Fruit fly (Drosophila melanogaster) whole organism, embryonic: ENCODE data around the gene Tsf2.

Experiments
- ATbp ChIP-seq: fragments of 200-800 bp; sonication (Bioruptor generic); optimal IDR thresholded peaks from 2 replicates; lab custom pipeline; 2017; ENCODE audit warnings: missing biosample characterization, mild to moderate bottlenecking, missing genetic modification characterization, missing genetic modification reagents
- Blimp-1 ChIP-seq: fragments of 200-800 bp; sonication (Bioruptor generic); optimal IDR thresholded peaks from 3 replicates; lab custom pipeline; 2018; ENCODE audit warnings: missing biosample characterization, missing genetic modification characterization, mild to moderate bottlenecking, moderate library complexity, missing genetic modification reagents
- CG10366 ChIP-seq: fragments of 200-800 bp; sonication (Bioruptor generic); IDR thresholded peaks from 2 replicates; pipeline ENCODE4 v1.3.6; 2022; ENCODE audit warnings: missing biosample characterization, missing genetic modification characterization
- CG11456 ChIP-seq: fragments of 200-800 bp; sonication (Bioruptor generic); IDR thresholded peaks from 3 replicates; pipeline ENCODE4 v1.3.6; 2022; ENCODE audit warnings: missing biosample characterization, missing genetic modification characterization
- CG13287 ChIP-seq: fragments of 200-800 bp; sonication (Bioruptor generic); IDR thresholded peaks from 2 replicates; pipeline ENCODE4 v1.3.6; 2022; ENCODE audit warnings: missing biosample characterization, missing genetic modification characterization; ENCODE audit not compliant: partially characterized antibody
- CG14050 ChIP-seq: fragments of 200-800 bp; sonication (Bioruptor generic); IDR thresholded peaks from 3 replicates; pipeline ENCODE4 v1.3.6; 2022; ENCODE audit warnings: missing biosample characterization, missing genetic modification characterization
- CG1792 ChIP-seq: fragments of 200-800 bp; sonication (Bioruptor generic); optimal IDR thresholded peaks from 2 replicates; lab custom pipeline; 2016; ENCODE audit warnings: missing biosample characterization, missing genetic modification characterization
- CG18599 ChIP-seq: fragments of 200-800 bp; sonication (Bioruptor generic); optimal IDR thresholded peaks from 3 replicates; lab custom pipeline; 2017; ENCODE audit warnings: missing biosample characterization, missing genetic modification characterization, mild to moderate bottlenecking, moderate library complexity, missing genetic modification reagents
- CG33213 ChIP-seq: fragments of 200-800 bp; sonication (Bioruptor generic); optimal IDR thresholded peaks from 3 replicates; lab custom pipeline; 2016; ENCODE audit warnings: missing biosample characterization, missing genetic modification characterization
- CG4282 ChIP-seq: fragments of 200-800 bp; sonication (Bioruptor generic); optimal IDR thresholded peaks from 2 replicates; lab custom pipeline; 2016; ENCODE audit warnings: missing biosample characterization, missing genetic modification characterization
- CG4328 ChIP-seq: fragments of 200-800 bp; sonication (Bioruptor generic); optimal IDR thresholded peaks from 3 replicates; lab custom pipeline; 2017; ENCODE audit warnings: missing biosample characterization, missing genetic modification reagents, missing genetic modification characterization
- CG43689 ChIP-seq: fragments of 200-800 bp; sonication (Bioruptor generic); IDR thresholded peaks from 2 replicates; pipeline ENCODE4 v1.3.6; 2022; ENCODE audit warnings: missing biosample characterization, missing genetic modification characterization
- CG4820 ChIP-seq: fragments of 200-800 bp; sonication (Bioruptor generic); optimal IDR thresholded peaks from 3 replicates; lab custom pipeline; 2016; ENCODE audit warnings: missing biosample characterization, missing genetic modification characterization
- CG6689 ChIP-seq: fragments of 200-800 bp; sonication (Bioruptor generic); IDR thresholded peaks from 2 replicates; pipeline ENCODE4 v1.3.6; 2022; ENCODE audit warnings: missing biosample characterization, missing genetic modification characterization
- CG7745 ChIP-seq: fragments of 200-800 bp; sonication (Bioruptor generic); optimal IDR thresholded peaks from 2 replicates; lab custom pipeline; 2018; ENCODE audit warnings: missing biosample characterization, mild to moderate bottlenecking, missing genetic modification characterization, moderate library complexity
- CG7839 ChIP-seq: fragments of 200-800 bp; sonication (Bioruptor generic); optimal IDR thresholded peaks from 3 replicates; lab custom pipeline; 2018; ENCODE audit warnings: missing biosample characterization, mild to moderate bottlenecking, missing genetic modification characterization, moderate library complexity
- CG9932 ChIP-seq: fragments of 200-800 bp; sonication (Bioruptor generic); IDR thresholded peaks from 2 replicates; pipeline ENCODE4 v1.3.6; 2022; ENCODE audit warnings: missing biosample characterization, missing genetic modification characterization
- CHES-1-like ChIP-seq: fragments of 200-800 bp; sonication (Bioruptor generic); optimal IDR thresholded peaks from 2 replicates; lab custom pipeline; 2016; ENCODE audit warnings: missing biosample characterization, missing genetic modification characterization
- Ets65A ChIP-seq: fragments of 200-800 bp; sonication (Bioruptor generic); peaks from one replicate; lab custom pipeline; 2016; ENCODE audit warnings: missing biosample characterization, missing genetic modification characterization
- Fer1 ChIP-seq: fragments of 200-800 bp; sonication (Bioruptor generic); optimal IDR thresholded peaks from 2 replicates; lab custom pipeline; 2017; ENCODE audit warnings: missing biosample characterization, mild to moderate bottlenecking, missing genetic modification characterization
- Fer3 ChIP-seq: fragments of 200-800 bp; sonication (Bioruptor generic); optimal IDR thresholded peaks from 2 replicates; lab custom pipeline; 2018; ENCODE audit warnings: missing biosample characterization, mild to moderate bottlenecking, missing genetic modification characterization, moderate library complexity
- HLH3B ChIP-seq: fragments of 200-800 bp; sonication (Bioruptor generic); IDR thresholded peaks from 2 replicates; pipeline ENCODE4 v1.3.6; 2022; ENCODE audit warnings: missing biosample characterization, missing genetic modification characterization
- Nf-YA ChIP-seq: fragments of 200-800 bp; sonication (Bioruptor generic); IDR thresholded peaks from 2 replicates; pipeline ENCODE4 v1.3.6; 2022; ENCODE audit warnings: missing biosample characterization, missing genetic modification characterization
- Optix ChIP-seq: fragments of 200-800 bp; sonication (Bioruptor generic); IDR thresholded peaks from 3 replicates; pipeline ENCODE4 v1.3.6; 2022; ENCODE audit warnings: missing biosample characterization, missing genetic modification characterization
- Spps ChIP-seq: fragments of 200-800 bp; sonication (Bioruptor generic); optimal IDR thresholded peaks from 2 replicates; lab custom pipeline; 2018; ENCODE audit warnings: missing biosample characterization, mild to moderate bottlenecking, missing genetic modification characterization
- Sry-β ChIP-seq: fragments of 200-800 bp; sonication (Bioruptor generic); optimal IDR thresholded peaks from 2 replicates; lab custom pipeline; 2018; ENCODE audit warnings: missing biosample characterization, mild to moderate bottlenecking, missing genetic modification characterization, moderate library complexity
- Tbp ChIP-seq: fragments of >200 bp; optimal IDR thresholded peaks from 2 replicates; lab custom pipeline; 2018; ENCODE audit warnings: missing biosample characterization, missing genetic modification characterization
- Xbp1 ChIP-seq: fragments of 200-800 bp; sonication (Bioruptor generic); optimal IDR thresholded peaks from 3 replicates; lab custom pipeline; 2016; ENCODE audit warnings: missing biosample characterization, mild to moderate bottlenecking, missing genetic modification characterization
- ab ChIP-seq: fragments of 200-800 bp; sonication (Bioruptor generic); optimal IDR thresholded peaks from 2 replicates; lab custom pipeline; 2016; ENCODE audit warnings: missing biosample characterization, missing genetic modification characterization
- ac ChIP-seq: fragments of 200-800 bp; sonication (Bioruptor generic); optimal IDR thresholded peaks from 3 replicates; lab custom pipeline; 2017; ENCODE audit warnings: missing biosample characterization, mild to moderate bottlenecking, missing genetic modification characterization
- bab2 ChIP-seq: fragments of 200-800 bp; sonication (Bioruptor generic); optimal IDR thresholded peaks from 2 replicates; lab custom pipeline; 2016; ENCODE audit warnings: missing biosample characterization, missing genetic modification characterization
- bbx ChIP-seq: fragments of 200-800 bp; sonication (Bioruptor generic); IDR thresholded peaks from 2 replicates; pipeline ENCODE4 v1.3.6; 2022; ENCODE audit warnings: missing biosample characterization, missing genetic modification characterization; ENCODE audit not compliant: partially characterized antibody
- caup ChIP-seq: fragments of 200-800 bp; sonication (Bioruptor generic); optimal IDR thresholded peaks from 3 replicates; lab custom pipeline; 2017; ENCODE audit warnings: missing biosample characterization, mild to moderate bottlenecking, missing genetic modification characterization, moderate library complexity; ENCODE audit not compliant: severe bottlenecking
- cg ChIP-seq: fragments of 200-800 bp; sonication (Bioruptor generic); optimal IDR thresholded peaks from 3 replicates; lab custom pipeline; 2019; ENCODE audit warnings: missing biosample characterization, mild to moderate bottlenecking, missing genetic modification characterization, moderate library complexity
- chinmo ChIP-seq: fragments of 200-800 bp; sonication (Bioruptor generic); IDR thresholded peaks from 4 replicates; pipeline ENCODE4 v1.3.6; 2022; ENCODE audit warnings: missing biosample characterization, missing genetic modification characterization; ENCODE audit not compliant: partially characterized antibody
- dysf ChIP-seq: fragments of 200-800 bp; sonication (Bioruptor generic); IDR thresholded peaks from 3 replicates; pipeline ENCODE4 v1.3.6; 2022; ENCODE audit warnings: missing biosample characterization, missing genetic modification characterization
- en ChIP-seq: fragments of 200-800 bp; sonication (Bioruptor generic); optimal IDR thresholded peaks from 2 replicates; lab custom pipeline; 2016; ENCODE audit warnings: missing biosample characterization, missing genetic modification characterization
- gfzf ChIP-seq: fragments of 200-800 bp; sonication (Bioruptor generic); optimal IDR thresholded peaks from 2 replicates; lab custom pipeline; 2016; ENCODE audit warnings: missing biosample characterization, mild to moderate bottlenecking, missing genetic modification characterization, moderate library complexity
- hkb ChIP-seq, 2 experiments: fragments of 200-800 bp in 1 of 2; fragments of >200 bp in 1 of 2; sonication (Bioruptor generic) in 1 of 2; IDR thresholded peaks in 1 of 2; optimal IDR thresholded peaks in 1 of 2; 2 replicates each; pipeline versions ENCODE4 v1.3.6 to Lab custom; 2017 to 2022; ENCODE audit warnings: missing biosample characterization in 1 of 2, missing genetic modification characterization in 1 of 2
- jing ChIP-seq: fragments of 200-800 bp; sonication (Bioruptor generic); optimal IDR thresholded peaks from 2 replicates; lab custom pipeline; 2018; ENCODE audit warnings: missing biosample characterization, mild to moderate bottlenecking, missing genetic modification characterization
- maf-S ChIP-seq: fragments of 200-800 bp; sonication (Bioruptor generic); optimal IDR thresholded peaks from 2 replicates; lab custom pipeline; 2016; ENCODE audit warnings: missing biosample characterization, missing genetic modification characterization
- pho ChIP-seq: fragments of 200-800 bp; sonication (Bioruptor generic); optimal IDR thresholded peaks from 2 replicates; lab custom pipeline; 2016; ENCODE audit warnings: missing biosample characterization, missing genetic modification characterization
- phol ChIP-seq: fragments of 200-800 bp; sonication (Bioruptor generic); optimal IDR thresholded peaks from 3 replicates; lab custom pipeline; 2018; ENCODE audit warnings: missing biosample characterization, mild to moderate bottlenecking, missing genetic modification characterization, moderate library complexity
- pzg ChIP-seq: fragments of 200-800 bp; sonication (Bioruptor generic); optimal IDR thresholded peaks from 3 replicates; lab custom pipeline; 2018; ENCODE audit warnings: missing biosample characterization, mild to moderate bottlenecking, missing genetic modification characterization, moderate library complexity
- rib ChIP-seq: fragments of 200-800 bp; sonication (Bioruptor generic); IDR thresholded peaks from 2 replicates; pipeline ENCODE4 v1.3.6; 2022; ENCODE audit warnings: missing biosample characterization, missing genetic modification characterization
- row ChIP-seq: fragments of 200-800 bp; sonication (Bioruptor generic); IDR thresholded peaks from 3 replicates; pipeline ENCODE4 v1.3.6; 2022; ENCODE audit warnings: missing biosample characterization, missing genetic modification characterization
- wek ChIP-seq: fragments of 200-800 bp; sonication (Bioruptor generic); optimal IDR thresholded peaks from 3 replicates; lab custom pipeline; 2018; ENCODE audit warnings: missing biosample characterization, mild to moderate bottlenecking, missing genetic modification characterization, moderate library complexity
- zen ChIP-seq: fragments of 200-800 bp; sonication (Bioruptor generic); optimal IDR thresholded peaks from 3 replicates; lab custom pipeline; 2018; ENCODE audit warnings: missing biosample characterization, mild to moderate bottlenecking, missing genetic modification characterization, moderate library complexity
- zen2 ChIP-seq: fragments of 200-800 bp; sonication (Bioruptor generic); IDR thresholded peaks from 3 replicates; pipeline ENCODE4 v1.3.6; 2022; ENCODE audit warnings: missing biosample characterization, missing genetic modification characterization; ENCODE audit not compliant: partially characterized antibody

Tsf2 gene

DNA sequence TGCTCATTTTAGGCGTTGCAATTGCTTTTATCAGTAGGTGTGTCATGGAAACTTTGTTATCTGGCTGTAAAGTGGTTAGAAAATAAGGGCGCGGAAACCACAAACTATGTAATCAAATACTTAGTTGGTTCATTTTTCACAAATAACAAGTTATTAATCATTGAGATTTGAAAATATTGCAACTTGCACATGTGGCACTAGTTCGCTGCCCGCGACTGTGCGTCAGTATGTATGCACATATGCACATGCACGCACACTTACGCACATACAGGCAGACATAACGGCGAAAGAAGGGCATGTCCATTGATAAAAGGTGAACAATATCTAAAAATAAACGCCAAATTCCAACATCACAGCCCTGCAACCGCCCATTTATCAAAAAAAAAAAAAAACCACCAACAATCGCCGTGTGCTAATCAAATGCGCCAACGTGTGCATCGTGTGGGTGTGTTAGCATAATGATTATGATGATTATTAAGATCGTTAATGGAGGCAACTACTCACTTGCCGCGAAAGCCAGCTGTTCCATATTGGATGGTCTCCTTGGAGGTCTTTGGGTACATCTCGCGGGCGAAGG is 4.0 kb downstream of the Tsf2 start (continued):
- TF ChIP-seq Sry-β (GFP tag; lab: Kevin White, UChicago) = no peak
- TF ChIP-seq CG4328 = no peak
- TF ChIP-seq CG11456 (GFP tag; lab: Robert Waterston, UW) = peak; percentile 70; the same call in 2 of the 3 replicates
- no peak for TF ChIP-seq Fer1 (GFP tag; lab: Kevin White, UChicago)
- TF ChIP-seq CG7839 (tag; lab: Kevin White, UChicago) = peak; percentile 51
- TF ChIP-seq CG9932 (GFP tag; lab: Robert Waterston, UW) = no peak
- TF ChIP-seq CG7745 (tag; lab: Kevin White, UChicago) = no peak
- TF ChIP-seq dysf (GFP tag; lab: Robert Waterston, UW) = peak; percentile 40; the same call in 1 of the 3 replicates
- peak; percentile 40 for TF ChIP-seq ATbp (GFP tag; lab: Kevin White, UChicago)
- no peak for TF ChIP-seq bbx
- TF ChIP-seq jing (GFP tag; lab: Kevin White, UChicago) = no peak
- TF ChIP-seq CG43689 (GFP tag; lab: Robert Waterston, UW) = no peak
- TF ChIP-seq chinmo (GFP tag; lab: Robert Waterston, UW) = no peak
- TF ChIP-seq phol (tag; lab: Kevin White, UChicago) = peak; percentile 45
- no peak for TF ChIP-seq CG33213 (GFP tag; lab: Kevin White, UChicago)
- TF ChIP-seq Optix (GFP tag; lab: Robert Waterston, UW) = 0 out of 3 replicates have a peak, but pooled peaks have one; percentile 17
- TF ChIP-seq pho (GFP tag; lab: Kevin White, UChicago) = no peak
- no peak for TF ChIP-seq Nf-YA (GFP tag; lab: Robert Waterston, UW)
- TF ChIP-seq row (GFP tag; lab: Robert Waterston, UW) = peak; percentile 39; the same call in 1 of the 3 replicates
- TF ChIP-seq Fer3 (tag; lab: Kevin White, UChicago) = peak; percentile 28
- TF ChIP-seq ab (GFP tag; lab: Kevin White, UChicago) = no peak
- no peak for TF ChIP-seq Tbp
- TF ChIP-seq CG4820 (GFP tag; lab: Kevin White, UChicago) = peak; percentile 18
- no peak for TF ChIP-seq rib
- no peak for TF ChIP-seq Spps
- TF ChIP-seq CHES-1-like (GFP tag; lab: Kevin White, UChicago) = no peak
- TF ChIP-seq CG4282 (GFP tag; lab: Kevin White, UChicago) = no peak
- TF ChIP-seq CG18599 (GFP tag; lab: Kevin White, UChicago) = peak; percentile 33
- peak; percentile 61 for TF ChIP-seq cg (GFP tag; lab: Kevin White, UChicago)
- TF ChIP-seq caup (GFP tag; lab: Kevin White, UChicago) = peak; percentile 19
- TF ChIP-seq zen2 (GFP tag; lab: Robert Waterston, UW) = no peak
- peak; percentile 60 for TF ChIP-seq HLH3B (GFP tag; lab: Robert Waterston, UW)
- no peak for TF ChIP-seq zen (tag; lab: Kevin White, UChicago)
- no peak for TF ChIP-seq wek (GFP tag; lab: Kevin White, UChicago)
- peak; percentile 48; the same call in 1 of the 3 replicates for TF ChIP-seq CG14050
- TF ChIP-seq bab2 = no peak
- TF ChIP-seq CG1792 = peak; percentile 7
- no peak for TF ChIP-seq maf-S (GFP tag; lab: Kevin White, UChicago)
- peak; percentile 46 for TF ChIP-seq CG6689
- no peak for TF ChIP-seq Ets65A (GFP tag; lab: Kevin White, UChicago)
- peak; percentile 54 for TF ChIP-seq CG10366 (GFP tag; lab: Robert Waterston, UW)
- TF ChIP-seq CG13287 = no peak
- TF ChIP-seq ac (GFP tag; lab: Kevin White, UChicago) = no peak
- peak; percentile 54 for TF ChIP-seq Xbp1 (GFP tag; lab: Kevin White, UChicago)
- TF ChIP-seq hkb (optimal IDR thresholded peaks at IDR 0.05; lab: Kevin White, UChicago) = no peak
- TF ChIP-seq hkb (GFP tag; IDR thresholded peaks at IDR 0.05; lab: Robert Waterston, UW) = peak; percentile 80
- peak; percentile 61 for TF ChIP-seq Blimp-1
- TF ChIP-seq pzg (GFP tag; lab: Kevin White, UChicago) = no peak
- peak; percentile 41 for TF ChIP-seq en
- no peak for TF ChIP-seq gfzf
